Worm (Caenorhabditis elegans): ENCODE data around the gene grl-10.

ce11 chrV:7804801-7805163, 30.4 kb downstream of the grl-10 start, which contains the start of gene xpo-1:
- TF ChIP-seq pha-4 (GFP tag; IDR thresholded peaks at IDR 0.05) (no peak), pha-4 (tag; optimal IDR thresholded peaks at IDR 0.05) (no peak), tra-1 (GFP tag; IDR thresholded peaks at IDR 0.05) (no peak), ceh-28 (tag; optimal IDR thresholded peaks at IDR 0.05) (no peak), arid-1 (GFP tag; conservative IDR thresholded peaks at IDR 0.05) (no peak), mep-1 (tag; optimal IDR thresholded peaks at IDR 0.05) (no peak), nhr-11 (tag; optimal IDR thresholded peaks at IDR 0.05) (no peak), ceh-82 (tag; optimal IDR thresholded peaks at IDR 0.05) (no peak), unc-62 (GFP tag; optimal IDR thresholded peaks at IDR 0.05 in 1 of 2) (no peak), unc-62 (tag; optimal IDR thresholded peaks at IDR 0.05) (no peak), ztf-11 (tag; optimal IDR thresholded peaks at IDR 0.05) (no peak), nhr-102 (tag; optimal IDR thresholded peaks at IDR 0.05) (no peak), unc-130 (GFP tag; optimal IDR thresholded peaks at IDR 0.05) (no peak)
